Worm (Caenorhabditis elegans) whole organism, late embryonic: ENCODE data around the gene K01A6.7.

ENCODE experiments used
- C08G9.2 ChIP-seq: sonication (generic microtip); optimal IDR thresholded peaks from 2 replicates; lab custom pipeline; 2016; ENCODE audit warnings: mild to moderate bottlenecking, missing genetic modification characterization, moderate library complexity, missing compliant biosample characterization
- F13H6.1 ChIP-seq: sonication (generic microtip); optimal IDR thresholded peaks from 2 replicates; lab custom pipeline; 2016; ENCODE audit warnings: missing genetic modification characterization, missing compliant biosample characterization
- fkh-10 ChIP-seq: fragments of 150-350 bp; optimal IDR thresholded peaks from 2 replicates; lab custom pipeline; 2014; ENCODE audit warnings: missing biosample characterization, missing genetic modification reagents, missing genetic modification characterization
- gmeb-2 ChIP-seq: sonication (generic microtip); optimal IDR thresholded peaks from 2 replicates; lab custom pipeline; 2016; ENCODE audit warnings: missing genetic modification characterization, inconsistent platforms, missing compliant biosample characterization
- lim-6 ChIP-seq: sonication (generic microtip); optimal IDR thresholded peaks from 2 replicates; lab custom pipeline; 2016; ENCODE audit warnings: missing genetic modification characterization, missing compliant biosample characterization
- nhr-11 ChIP-seq: fragments of 150-350 bp; optimal IDR thresholded peaks from 2 replicates; lab custom pipeline; 2014; ENCODE audit warnings: missing biosample characterization, missing genetic modification characterization
- pax-1 ChIP-seq: fragments of 150-350 bp; optimal IDR thresholded peaks from 2 replicates; lab custom pipeline; 2014; ENCODE audit warnings: missing biosample characterization, missing genetic modification characterization
- tbx-2 ChIP-seq: sonication (generic microtip); optimal IDR thresholded peaks from 2 replicates; lab custom pipeline; 2016; ENCODE audit warnings: missing genetic modification characterization, missing compliant biosample characterization

DNA sequence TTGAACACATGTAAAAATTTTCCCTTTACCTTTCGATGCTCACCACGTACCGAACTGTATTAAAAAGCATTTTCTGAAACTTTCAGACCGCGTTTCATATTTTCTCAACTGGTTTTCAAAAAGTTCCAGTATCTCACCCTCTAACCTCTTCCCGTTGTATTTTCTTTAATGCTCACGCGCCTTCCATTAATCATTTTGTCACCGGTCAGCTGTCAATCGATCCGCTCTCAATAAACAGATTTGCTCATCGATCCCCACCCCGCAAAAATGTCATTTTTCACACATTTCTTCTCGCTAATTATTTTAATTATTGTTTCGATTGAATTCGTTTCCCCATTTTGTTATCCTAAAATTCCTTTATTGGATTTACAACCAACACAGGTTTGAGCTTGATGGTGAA lies 40.7 kb upstream of the K01A6.7 start, which contains the start of gene lpr-2:
- TF ChIP-seq pax-1 (tag; lab: Kevin White, UChicago): no peak
- TF ChIP-seq lim-6 (tag; lab: Kevin White, UChicago): no peak
- TF ChIP-seq C08G9.2: no peak
- no peak for TF ChIP-seq tbx-2 (tag; lab: Kevin White, UChicago)
- TF ChIP-seq fkh-10: no peak
- no peak for TF ChIP-seq F13H6.1
- no peak for TF ChIP-seq nhr-11
- TF ChIP-seq gmeb-2 (tag; lab: Kevin White, UChicago): no peak
